Fruit fly (Drosophila melanogaster) whole organism, prepupa: ENCODE data around the gene Ripalpha.
A peak's percentile ranks its signal among the peaks of the same experiment; 100 is the strongest.

ENCODE experiments used
- Blimp-1 ChIP-seq: fragments of 200-800 bp; sonication (Bioruptor generic); optimal IDR thresholded peaks from 3 replicates; lab custom pipeline; 2017; ENCODE audit warnings: missing biosample characterization, missing genetic modification characterization, mild to moderate bottlenecking, moderate library complexity, missing genetic modification reagents
- CG10631 ChIP-seq: fragments of 200-800 bp; sonication (Bioruptor generic); optimal IDR thresholded peaks from 2 replicates; lab custom pipeline; 2016; ENCODE audit warnings: missing biosample characterization, missing genetic modification characterization
- CG10669 ChIP-seq: fragments of 200-800 bp; sonication (Bioruptor generic); optimal IDR thresholded peaks from 3 replicates; lab custom pipeline; 2018; ENCODE audit warnings: missing biosample characterization, mild to moderate bottlenecking, missing genetic modification characterization, moderate library complexity
- CG15336 ChIP-seq: fragments of 200-800 bp; sonication (Bioruptor generic); IDR thresholded peaks from 2 replicates; pipeline ENCODE4 v1.3.6; 2022; ENCODE audit warnings: missing biosample characterization, missing genetic modification characterization
- CG16779 ChIP-seq: fragments of 200-800 bp; sonication (Bioruptor generic); optimal IDR thresholded peaks from 3 replicates; lab custom pipeline; 2017; ENCODE audit warnings: missing biosample characterization, mild to moderate bottlenecking, missing genetic modification characterization
- CG34406 ChIP-seq: fragments of 200-800 bp; sonication (Bioruptor generic); optimal IDR thresholded peaks from 3 replicates; lab custom pipeline; 2016; ENCODE audit warnings: missing biosample characterization, missing genetic modification characterization
- CG3919 ChIP-seq: fragments of 200-800 bp; sonication (Bioruptor generic); optimal IDR thresholded peaks from 3 replicates; lab custom pipeline; 2016; ENCODE audit warnings: missing biosample characterization, missing genetic modification characterization
- CG6163 ChIP-seq: fragments of 200-800 bp; sonication (Bioruptor generic); IDR thresholded peaks from 3 replicates; pipeline ENCODE4 v1.3.6; 2022; ENCODE audit warnings: missing biosample characterization, missing genetic modification characterization
- CG7368 ChIP-seq: fragments of 200-800 bp; sonication (Bioruptor generic); optimal IDR thresholded peaks from 3 replicates; lab custom pipeline; 2016; ENCODE audit warnings: missing biosample characterization, missing genetic modification characterization
- Eip78C ChIP-seq: fragments of 200-800 bp; sonication (Bioruptor generic); peaks from one replicate; lab custom pipeline; 2016; ENCODE audit warnings: missing biosample characterization, missing genetic modification characterization
- Eip93F ChIP-seq: fragments of 200-800 bp; sonication (Bioruptor generic); optimal IDR thresholded peaks from 2 replicates; lab custom pipeline; 2016; ENCODE audit warnings: missing biosample characterization, mild to moderate bottlenecking, missing genetic modification characterization
- Ets21C ChIP-seq: fragments of 200-800 bp; sonication (Bioruptor generic); optimal IDR thresholded peaks from 3 replicates; lab custom pipeline; 2016; ENCODE audit warnings: missing biosample characterization, missing genetic modification characterization
- Ets96B ChIP-seq: fragments of 200-800 bp; optimal IDR thresholded peaks from 2 replicates; lab custom pipeline; 2019; ENCODE audit warnings: missing biosample characterization, mild to moderate bottlenecking, missing genetic modification characterization, moderate library complexity
- Sox102F ChIP-seq: fragments of 200-800 bp; sonication (Bioruptor generic); optimal IDR thresholded peaks from 2 replicates; lab custom pipeline; 2016; ENCODE audit warnings: missing biosample characterization, mild to moderate bottlenecking, missing genetic modification characterization
- Sox15 ChIP-seq: fragments of 200-800 bp; sonication (Bioruptor generic); optimal IDR thresholded peaks from 3 replicates; lab custom pipeline; 2016; ENCODE audit warnings: missing biosample characterization, missing genetic modification characterization
- acj6 ChIP-seq: fragments of 200-800 bp; sonication (Bioruptor generic); optimal IDR thresholded peaks from 3 replicates; lab custom pipeline; 2016; ENCODE audit warnings: missing biosample characterization, missing genetic modification characterization
- cyc ChIP-seq: fragments of 200-800 bp; sonication (Bioruptor generic); optimal IDR thresholded peaks from 3 replicates; lab custom pipeline; 2016; ENCODE audit warnings: missing biosample characterization, missing genetic modification characterization
- dac ChIP-seq: fragments of 200-800 bp; sonication (Bioruptor generic); optimal IDR thresholded peaks from 2 replicates; lab custom pipeline; 2017; ENCODE audit warnings: missing biosample characterization, mild to moderate bottlenecking, missing genetic modification characterization
- esn ChIP-seq: fragments of 200-800 bp; sonication (Bioruptor generic); optimal IDR thresholded peaks from 2 replicates; lab custom pipeline; 2016; ENCODE audit warnings: missing biosample characterization, mild to moderate bottlenecking, missing genetic modification characterization, moderate library complexity
- fd85E ChIP-seq: fragments of 200-800 bp; sonication (Bioruptor generic); optimal IDR thresholded peaks from 3 replicates; lab custom pipeline; 2016; ENCODE audit warnings: missing biosample characterization, missing genetic modification characterization
- fkh ChIP-seq: fragments of 200-800 bp; sonication (Bioruptor generic); optimal IDR thresholded peaks from 3 replicates; lab custom pipeline; 2017; ENCODE audit warnings: missing biosample characterization, mild to moderate bottlenecking, missing genetic modification characterization, moderate library complexity
- net ChIP-seq: fragments of 200-800 bp; sonication (Bioruptor generic); optimal IDR thresholded peaks from 3 replicates; lab custom pipeline; 2016; ENCODE audit warnings: missing biosample characterization, missing genetic modification characterization
- spab ChIP-seq: fragments of 200-800 bp; sonication (Bioruptor generic); optimal IDR thresholded peaks from 2 replicates; lab custom pipeline; 2017; ENCODE audit warnings: missing biosample characterization, mild to moderate bottlenecking, missing genetic modification characterization, missing genetic modification reagents
- svp ChIP-seq: fragments of 200-800 bp; sonication (Bioruptor generic); peaks from one replicate; lab custom pipeline; 2016; ENCODE audit warnings: missing biosample characterization, missing genetic modification characterization

The Ripalpha gene

dm6 chr2L:10201743-10202142, 969 bp upstream of the Ripalpha start:
- no peak for TF ChIP-seq esn (GFP tag; lab: Kevin White, UChicago)

DNA sequence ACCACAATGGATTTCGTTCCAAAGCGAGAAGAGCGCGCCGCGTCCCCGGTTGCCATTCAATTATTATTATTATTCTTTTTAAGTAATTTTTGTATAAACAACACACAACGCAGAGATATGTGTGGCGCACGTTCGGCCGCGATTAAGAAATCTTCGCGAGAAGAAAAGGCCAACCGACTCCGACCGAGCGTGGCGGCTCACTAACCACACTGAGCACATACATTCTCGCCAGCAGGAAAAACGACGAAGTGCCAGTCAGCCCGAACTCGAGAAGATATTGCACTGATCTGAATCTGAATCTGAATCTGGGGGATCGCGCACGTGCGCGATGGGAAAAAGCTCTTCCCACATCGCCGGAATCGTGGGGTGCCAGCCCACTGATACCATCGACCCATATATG, 1.9 kb downstream of the Ripalpha start, which contains the start of gene Sur:
TSS of gene Sur (minus strand) at position 207 of the 400 bp plus-strand sequence.
- TF ChIP-seq fkh (peak; percentile 15), fd85E (GFP tag; lab: Kevin White, UChicago) (no peak), svp (GFP tag; lab: Kevin White, UChicago) (peak; percentile 84), CG6163 (GFP tag; lab: Robert Waterston, UW) (peak; percentile 18; the same call in 1 of the 3 replicates), Eip78C (GFP tag; lab: Kevin White, UChicago) (peak; percentile 58)

dm6 chr2L:10191396-10191795, 9.4 kb downstream of the Ripalpha start, which contains the start of gene Fum4:
Fum4 (minus strand) TSS chr2L:10191496.
- TF ChIP-seq dac (no peak), Sox15 (no peak), Eip93F (GFP tag; lab: Kevin White, UChicago) (no peak)

- TF ChIP-seq acj6 (GFP tag; lab: Kevin White, UChicago) (no peak), Eip93F (GFP tag; lab: Kevin White, UChicago) (no peak)
Measured at dm6 chr2L:10180182-10180779, 20.5 kb downstream of the Ripalpha start, which contains the start of gene CG44153. CG44153 (minus strand) TSS chr2L:10180256.

- TF ChIP-seq dac (no peak), CG15336 (GFP tag; lab: Robert Waterston, UW) (no peak), CG7368 (GFP tag; lab: Kevin White, UChicago) (no peak), CG10631 (GFP tag; lab: Kevin White, UChicago) (no peak), net (GFP tag; lab: Kevin White, UChicago) (no peak), Sox102F (no peak), CG10669 (GFP tag; lab: Kevin White, UChicago) (no peak), Ets21C (GFP tag; lab: Kevin White, UChicago) (no peak), Ets96B (tag; lab: Kevin White, UChicago) (no peak), fd85E (GFP tag; lab: Kevin White, UChicago) (no peak), CG34406 (GFP tag; lab: Kevin White, UChicago) (no peak)
Measured at dm6 chr2L:10172402-10172801, 28.4 kb downstream of the Ripalpha start, which contains the start of gene CG13137. CG13137 (plus strand) TSS chr2L:10172702.

DNA sequence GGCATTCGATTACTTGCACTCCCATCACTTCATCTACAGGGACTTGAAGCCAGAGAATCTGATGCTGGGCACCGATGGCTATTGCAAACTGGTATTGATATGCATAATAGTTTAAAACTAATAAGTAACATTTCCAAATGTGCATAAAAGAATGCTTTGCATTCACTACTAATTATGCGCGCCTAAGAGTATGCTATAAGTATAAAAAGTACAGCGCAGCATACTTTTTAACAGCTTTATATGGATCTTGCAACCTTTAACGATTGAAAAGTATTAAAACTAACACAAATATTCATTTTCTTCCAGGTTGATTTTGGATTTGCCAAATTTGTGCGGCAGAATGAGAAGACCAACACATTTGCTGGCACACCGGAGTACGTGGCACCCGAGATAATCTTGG, 46.4 kb downstream of the Ripalpha start:
- TF ChIP-seq CG3919 (GFP tag; lab: Kevin White, UChicago), result no peak
- no peak for TF ChIP-seq Blimp-1 (GFP tag; lab: Kevin White, UChicago)
- TF ChIP-seq spab (GFP tag; lab: Kevin White, UChicago), result no peak
- no peak for TF ChIP-seq CG16779
- no peak for TF ChIP-seq cyc
